Fruit fly (Drosophila melanogaster): Measurements from ENCODE around the gene rb.

Gene rb

DNA sequence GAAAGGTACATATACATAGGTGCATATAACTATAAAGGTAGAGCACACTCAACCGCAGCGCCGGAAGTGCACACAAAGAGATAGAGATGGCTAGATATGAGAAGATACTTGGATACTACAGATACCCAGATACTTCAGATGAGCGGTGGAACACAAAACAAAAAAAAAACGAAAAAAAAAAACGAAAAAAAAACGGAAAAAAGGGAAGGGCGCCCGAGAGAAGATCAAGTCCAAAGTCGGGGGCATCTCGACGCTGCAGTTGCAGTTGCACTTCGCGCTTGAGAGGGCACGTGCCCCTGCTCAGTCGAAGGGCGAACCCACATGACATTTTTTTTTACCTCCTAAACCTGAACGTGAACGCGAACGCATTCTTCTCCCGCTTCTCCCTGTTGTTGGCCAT, 23.6 kb upstream of the rb start:
- TF ChIP-seq CG34367 (tag; optimal IDR thresholded peaks at IDR 0.05) (no peak), fd96Ca (GFP tag; IDR thresholded peaks at IDR 0.05) (no peak), CG13204 (GFP tag; optimal IDR thresholded peaks at IDR 0.05) (peak; percentile 2)

dm6 chrX:4560182-4560845, 19.9 kb upstream of the rb start:
- TF ChIP-seq CG8159 (tag; optimal IDR thresholded peaks at IDR 0.05) (peak; percentile 42), Pif1A (GFP tag; optimal IDR thresholded peaks at IDR 0.05) (no peak), CG15710 (tag; optimal IDR thresholded peaks at IDR 0.05) (peak; percentile 17), CG17806 (tag; optimal IDR thresholded peaks at IDR 0.05) (peak; percentile 27)

DNA sequence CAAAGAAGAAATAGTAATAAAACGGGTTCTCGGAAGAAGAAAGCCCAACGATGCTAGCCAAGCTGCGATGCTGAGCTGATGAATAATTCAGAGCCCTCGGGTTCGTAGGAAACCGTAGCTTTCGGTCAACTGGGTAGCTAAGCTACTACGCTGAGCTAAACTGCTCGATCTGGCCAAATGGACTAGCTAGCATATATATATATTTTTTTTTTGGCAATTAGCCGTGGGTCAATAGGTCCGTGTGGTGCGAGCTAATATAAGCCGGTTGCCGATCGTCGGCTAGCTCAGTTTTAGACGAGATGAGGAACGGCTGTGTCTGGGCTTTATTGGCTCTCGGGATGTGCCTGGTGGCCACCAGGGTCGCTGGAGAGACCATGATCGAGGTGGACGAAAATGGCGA, 17.3 kb upstream of the rb start, which contains the start of gene CG3546:
TSS of gene CG3546 (plus strand) at position 301 of the 400 bp plus-strand sequence.
- no peak for TF ChIP-seq Pif1A (GFP tag; optimal IDR thresholded peaks at IDR 0.05)
- no peak for TF ChIP-seq CG9948 (tag; optimal IDR thresholded peaks at IDR 0.05)
- TF ChIP-seq D1 (tag; optimal IDR thresholded peaks at IDR 0.05): no peak
- no peak for TF ChIP-seq EcR (GFP tag; optimal IDR thresholded peaks at IDR 0.05)
- no peak for TF ChIP-seq CG14655 (GFP tag; optimal IDR thresholded peaks at IDR 0.05)
- no peak for TF ChIP-seq CG32121 (GFP tag; IDR thresholded peaks at IDR 0.05)
- no peak for TF ChIP-seq CG8159 (tag; optimal IDR thresholded peaks at IDR 0.05)
- TF ChIP-seq CG17806 (tag; optimal IDR thresholded peaks at IDR 0.05): no peak
- no peak for TF ChIP-seq gl (tag; optimal IDR thresholded peaks at IDR 0.05)

dm6 chrX:4555833-4556232, 15.4 kb upstream of the rb start:
- TF ChIP-seq CG4496 (GFP tag; IDR thresholded peaks at IDR 0.05) (no peak), EcR (GFP tag; optimal IDR thresholded peaks at IDR 0.05) (peak; percentile 21), CG10348 (GFP tag; IDR thresholded peaks at IDR 0.05) (no peak)

DNA sequence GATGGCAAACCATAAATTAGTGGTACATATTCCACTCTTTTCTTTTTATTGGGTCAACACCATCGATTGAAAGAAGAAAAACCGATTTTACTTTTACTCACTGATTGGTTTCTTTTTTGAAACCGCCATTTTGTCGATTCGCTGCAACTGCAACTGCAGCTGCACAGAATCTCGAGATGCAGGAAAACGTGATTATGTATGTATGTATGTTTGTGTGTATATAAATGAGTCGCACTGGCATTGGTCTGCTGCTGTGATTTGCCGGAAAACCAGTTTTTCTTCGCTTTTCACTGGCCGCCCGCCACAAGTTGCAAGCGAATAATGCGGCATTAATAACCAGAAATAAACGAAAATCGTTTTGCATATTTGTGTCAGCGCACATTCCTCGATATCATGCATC, 14.3 kb upstream of the rb start:
- TF ChIP-seq CG9948 (tag; optimal IDR thresholded peaks at IDR 0.05) (no peak), gl (tag; optimal IDR thresholded peaks at IDR 0.05) (no peak), CG13204 (GFP tag; optimal IDR thresholded peaks at IDR 0.05) (no peak), rn (GFP tag; IDR thresholded peaks at IDR 0.05) (no peak), CG8159 (tag; optimal IDR thresholded peaks at IDR 0.05) (no peak), CG15710 (tag; optimal IDR thresholded peaks at IDR 0.05) (no peak)

DNA sequence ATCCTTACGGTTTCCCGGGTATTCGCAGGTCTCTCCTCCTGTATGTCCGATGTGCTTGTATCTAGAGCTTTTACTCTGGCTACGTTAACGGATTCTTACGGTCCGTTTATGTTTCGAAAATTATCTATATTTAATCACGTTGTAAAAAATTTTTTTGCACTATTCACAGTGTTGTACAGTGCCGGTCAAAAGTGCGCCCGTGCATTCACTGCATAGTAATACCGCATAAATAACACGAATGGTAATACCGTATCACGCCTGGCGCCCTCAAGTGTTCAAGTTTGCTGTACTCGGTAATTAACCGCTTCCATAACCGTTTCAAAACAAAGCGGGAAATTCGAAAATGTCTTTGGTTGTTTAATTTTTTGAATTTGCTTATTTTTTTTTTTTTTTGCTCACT, 13.6 kb upstream of the rb start, which contains the start of gene CG11444:
TSS of gene CG11444 (minus strand) at position 400 of the 400 bp plus-strand sequence.
- TF ChIP-seq CG13204 (GFP tag; optimal IDR thresholded peaks at IDR 0.05) (no peak), CG15710 (tag; optimal IDR thresholded peaks at IDR 0.05) (no peak), CG8159 (tag; optimal IDR thresholded peaks at IDR 0.05) (no peak), D1 (tag; optimal IDR thresholded peaks at IDR 0.05) (no peak), rn (GFP tag; IDR thresholded peaks at IDR 0.05) (no peak), CG17806 (tag; optimal IDR thresholded peaks at IDR 0.05) (no peak), Pif1A (GFP tag; optimal IDR thresholded peaks at IDR 0.05) (no peak), CG12605 (GFP tag; IDR thresholded peaks at IDR 0.05) (no peak), Snoo (tag; optimal IDR thresholded peaks at IDR 0.05) (peak; percentile 38), CG10348 (GFP tag; IDR thresholded peaks at IDR 0.05) (no peak), CG9948 (tag; optimal IDR thresholded peaks at IDR 0.05) (no peak), CG8301 (tag; optimal IDR thresholded peaks at IDR 0.05) (no peak), EcR (GFP tag; optimal IDR thresholded peaks at IDR 0.05) (peak; percentile 7), gl (tag; optimal IDR thresholded peaks at IDR 0.05) (no peak), CG4496 (GFP tag; IDR thresholded peaks at IDR 0.05) (peak; percentile 14; the same call in 1 of the 3 replicates), CG14655 (GFP tag; optimal IDR thresholded peaks at IDR 0.05) (no peak), Ets98B (GFP tag; IDR thresholded peaks at IDR 0.05) (no peak), Pif1B (GFP tag; optimal IDR thresholded peaks at IDR 0.05) (no peak), CG34367 (tag; optimal IDR thresholded peaks at IDR 0.05) (no peak), CG32121 (GFP tag; IDR thresholded peaks at IDR 0.05) (peak; percentile 43), fd96Ca (GFP tag; IDR thresholded peaks at IDR 0.05) (no peak; the same call in 2 of the 3 replicates)

dm6 chrX:4551717-4552116, 11.3 kb upstream of the rb start, which contains the start of the genes CG11436 and CG3527:
Gene CG11436, minus strand, starts transcription at chrX:4551878.
Gene CG3527, plus strand, starts transcription at chrX:4551973.
- TF ChIP-seq CG4496 (GFP tag; IDR thresholded peaks at IDR 0.05): no peak
- TF ChIP-seq EcR (GFP tag; optimal IDR thresholded peaks at IDR 0.05): peak; percentile 12
- no peak for TF ChIP-seq CG8301 (tag; optimal IDR thresholded peaks at IDR 0.05)
- no peak for TF ChIP-seq CG32121 (GFP tag; IDR thresholded peaks at IDR 0.05)
